Worm (Caenorhabditis elegans): ENCODE results near the gene gln-3.

DNA sequence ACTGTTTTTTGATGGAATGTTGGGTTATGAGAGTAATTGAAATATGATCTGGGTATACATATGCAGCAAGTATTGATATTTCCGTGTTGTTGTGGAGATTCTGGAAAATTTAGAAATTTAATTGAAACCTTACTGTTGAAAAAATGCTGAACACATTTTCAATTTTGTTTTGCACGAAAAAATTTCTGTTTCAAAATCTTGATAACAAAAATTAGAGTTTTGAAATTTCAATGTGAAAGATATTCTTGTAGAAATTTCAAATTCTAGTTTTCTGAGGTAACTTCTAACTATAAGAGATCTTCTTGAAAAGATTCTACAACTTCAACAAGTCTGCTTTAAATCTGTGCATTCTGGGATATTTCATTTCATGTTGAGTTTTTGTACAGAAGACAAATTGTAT lies 24.4 kb downstream of the gln-3 start:
- TF ChIP-seq mef-2 (tag; optimal IDR thresholded peaks at IDR 0.05) = no peak
- no peak for TF ChIP-seq elt-3 (tag; optimal IDR thresholded peaks at IDR 0.05)
- no peak for TF ChIP-seq ztf-11 (tag; optimal IDR thresholded peaks at IDR 0.05)
- TF ChIP-seq egl-27 (tag; optimal IDR thresholded peaks at IDR 0.05) = no peak
- TF ChIP-seq unc-130 (tag; optimal IDR thresholded peaks at IDR 0.05) = no peak
- no peak for TF ChIP-seq dpl-1 (GFP tag; optimal IDR thresholded peaks at IDR 0.05)
- no peak for TF ChIP-seq swsn-7 (tag; optimal IDR thresholded peaks at IDR 0.05)
- TF ChIP-seq ama-1 (optimal IDR thresholded peaks at IDR 0.05) = no peak
- TF ChIP-seq irx-1 (tag; optimal IDR thresholded peaks at IDR 0.05) = no peak
- TF ChIP-seq sox-4 (tag; optimal IDR thresholded peaks at IDR 0.05) = no peak
